Worm (Caenorhabditis elegans) whole organism, L1 larva: ENCODE measurements around the gene nfyc-1.

ENCODE experiments used
- C16A3.4 ChIP-seq: fragments of 150-350 bp; optimal IDR thresholded peaks from 2 replicates; lab custom pipeline; 2014; ENCODE audit warnings: missing biosample characterization, missing genetic modification characterization
- F16B12.6 ChIP-seq: fragments of 150-350 bp; optimal IDR thresholded peaks from 2 replicates; lab custom pipeline; 2014; ENCODE audit warnings: missing biosample characterization, missing genetic modification characterization
- aha-1 ChIP-seq: fragments of 150-350 bp; optimal IDR thresholded peaks from 2 replicates; lab custom pipeline; 2014; ENCODE audit warnings: missing biosample characterization, missing genetic modification characterization
- aly-2 ChIP-seq: fragments of 150-350 bp; optimal IDR thresholded peaks from 2 replicates; lab custom pipeline; 2014; ENCODE audit warnings: missing biosample characterization, missing genetic modification characterization
- ama-1 ChIP-seq: fragments of 150-350 bp; optimal IDR thresholded peaks from 2 replicates; lab custom pipeline; 2014
- blmp-1 ChIP-seq: fragments of 150-350 bp; optimal IDR thresholded peaks from 2 replicates; lab custom pipeline; 2014; ENCODE audit warnings: missing biosample characterization, missing genetic modification characterization
- ceh-63 ChIP-seq: fragments of 200-800 bp; sonication (Bioruptor generic); optimal IDR thresholded peaks from 2 replicates; lab custom pipeline; 2018; ENCODE audit warnings: mild to moderate bottlenecking, missing genetic modification characterization, missing compliant biosample characterization
- ceh-8 ChIP-seq: fragments of 200-800 bp; sonication (Bioruptor generic); optimal IDR thresholded peaks from 2 replicates; lab custom pipeline; 2018; ENCODE audit warnings: mild to moderate bottlenecking, missing genetic modification characterization, moderate library complexity, missing compliant biosample characterization
- ceh-82 ChIP-seq, 3 experiments: fragments of 150-350 bp in 1 of 3; sonication (generic microtip) in 2 of 3; optimal IDR thresholded peaks; 2 replicates each; lab custom pipeline; 2014 to 2017; ENCODE audit warnings: missing biosample characterization in 3 of 3, missing genetic modification characterization in 3 of 3
- dsc-1 ChIP-seq: sonication (generic microtip); optimal IDR thresholded peaks from 2 replicates; lab custom pipeline; 2016; ENCODE audit warnings: mild to moderate bottlenecking, missing genetic modification characterization, missing compliant biosample characterization
- efl-1 ChIP-seq, 4 experiments: fragments of 150-350 bp; optimal IDR thresholded peaks in 3 of 4; peaks in 1 of 4; 1 replicate in 1 of 4; 2 replicates in 3 of 4; lab custom pipeline; 2014; ENCODE audit warnings: missing biosample characterization in 2 of 4, missing genetic modification characterization in 2 of 4, missing genetic modification reagents in 2 of 4
- egl-13 ChIP-seq: sonication (generic microtip); optimal IDR thresholded peaks from 2 replicates; lab custom pipeline; 2016; ENCODE audit warnings: missing genotype, missing genetic modification reagents, missing genetic modification characterization, missing compliant biosample characterization
- egl-27 ChIP-seq, 2 experiments: fragments of 150-350 bp in 1 of 2; sonication (generic microtip); optimal IDR thresholded peaks; 3 replicates each; lab custom pipeline; 2017 to 2018; ENCODE audit warnings: missing biosample characterization in 2 of 2, missing genetic modification characterization in 2 of 2, missing genetic modification reagents in 2 of 2
- elt-3 ChIP-seq, 6 experiments: fragments of 150-350 bp in 1 of 6; sonication (generic microtip); optimal IDR thresholded peaks; 2 replicates each; lab custom pipeline; 2017 to 2018; ENCODE audit warnings: missing biosample characterization in 6 of 6, missing genetic modification characterization in 6 of 6, inconsistent platforms in 1 of 6
- fkh-4 ChIP-seq: sonication (generic microtip); optimal IDR thresholded peaks from 2 replicates; lab custom pipeline; 2016; ENCODE audit warnings: missing compliant biosample characterization, missing genetic modification characterization, borderline replicate concordance
- fkh-8 ChIP-seq: sonication (generic microtip); optimal IDR thresholded peaks from 2 replicates; lab custom pipeline; 2016; ENCODE audit warnings: mild to moderate bottlenecking, missing genetic modification characterization, missing compliant biosample characterization
- fos-1 ChIP-seq: fragments of 150-350 bp; optimal IDR thresholded peaks from 2 replicates; lab custom pipeline; 2014; ENCODE audit warnings: missing biosample characterization, missing genetic modification characterization
- grh-1 ChIP-seq: fragments of 200-800 bp; sonication (Bioruptor generic); IDR thresholded peaks from 2 replicates; pipeline ENCODE4 v1.3.6; 2022; ENCODE audit warnings: missing genetic modification reagents, missing genetic modification characterization, missing compliant biosample characterization
- hpl-2 ChIP-seq: fragments of 150-350 bp; optimal IDR thresholded peaks from 2 replicates; lab custom pipeline; 2014; ENCODE audit warnings: missing biosample characterization, missing genetic modification reagents, missing genetic modification characterization
- irx-1 ChIP-seq: sonication (generic microtip); optimal IDR thresholded peaks from 2 replicates; lab custom pipeline; 2016; ENCODE audit warnings: missing genetic modification characterization, missing compliant biosample characterization
- lin-15B ChIP-seq: fragments of 150-350 bp; sonication (generic microtip); optimal IDR thresholded peaks from 3 replicates; lab custom pipeline; 2014; ENCODE audit warnings: missing biosample characterization, missing genetic modification characterization
- lin-35 ChIP-seq, 2 experiments: fragments of 150-350 bp; optimal IDR thresholded peaks; 2 replicates each; lab custom pipeline; 2014; ENCODE audit warnings: missing biosample characterization in 2 of 2, missing genetic modification characterization in 2 of 2, missing genetic modification reagents in 2 of 2
- lin-39 ChIP-seq: fragments of 150-350 bp; optimal IDR thresholded peaks from 2 replicates; lab custom pipeline; 2014; ENCODE audit warnings: missing biosample characterization, missing genetic modification reagents, missing genetic modification characterization
- lir-3 ChIP-seq: sonication (generic microtip); optimal IDR thresholded peaks from 2 replicates; lab custom pipeline; 2016; ENCODE audit warnings: mild to moderate bottlenecking, missing genetic modification characterization, moderate library complexity, missing compliant biosample characterization; ENCODE audit not compliant: poor library complexity
- lsy-2 ChIP-seq, 2 experiments: fragments of 150-350 bp; optimal IDR thresholded peaks; 2 replicates each; lab custom pipeline; 2014; ENCODE audit warnings: missing biosample characterization in 2 of 2, missing genetic modification characterization in 2 of 2
- mdl-1 ChIP-seq, 2 experiments: fragments of 150-350 bp; optimal IDR thresholded peaks; 2 replicates each; lab custom pipeline; 2014 to 2017; ENCODE audit warnings: missing biosample characterization in 2 of 2, missing genetic modification characterization in 2 of 2, inconsistent platforms in 1 of 2
- nhr-11 ChIP-seq: fragments of 150-350 bp; optimal IDR thresholded peaks from 2 replicates; lab custom pipeline; 2014; ENCODE audit warnings: missing biosample characterization, missing genetic modification characterization
- nhr-19 ChIP-seq: fragments of 200-800 bp; sonication (Bioruptor generic); conservative IDR thresholded peaks from 2 replicates; pipeline ENCODE4 v1.3.6; 2022; ENCODE audit warnings: missing genetic modification characterization, missing compliant biosample characterization
- nhr-20 ChIP-seq: sonication (generic microtip); optimal IDR thresholded peaks from 2 replicates; lab custom pipeline; 2016; ENCODE audit warnings: mild to moderate bottlenecking, missing genetic modification characterization, missing compliant biosample characterization
- nhr-237 ChIP-seq: fragments of 150-350 bp; optimal IDR thresholded peaks from 2 replicates; lab custom pipeline; 2014; ENCODE audit warnings: missing biosample characterization, missing genetic modification characterization
- nhr-28 ChIP-seq: fragments of 150-350 bp; optimal IDR thresholded peaks from 2 replicates; lab custom pipeline; 2014; ENCODE audit warnings: missing biosample characterization, missing genetic modification characterization
- nhr-47 ChIP-seq: sonication (generic microtip); optimal IDR thresholded peaks from 2 replicates; lab custom pipeline; 2016; ENCODE audit warnings: mild to moderate bottlenecking, missing genetic modification characterization, moderate library complexity, missing compliant biosample characterization
- nhr-71 ChIP-seq: sonication (generic microtip); optimal IDR thresholded peaks from 2 replicates; lab custom pipeline; 2016; ENCODE audit warnings: mild to moderate bottlenecking, missing genetic modification characterization, moderate library complexity, missing compliant biosample characterization
- nhr-76 ChIP-seq: sonication (generic microtip); optimal IDR thresholded peaks from 2 replicates; lab custom pipeline; 2017; ENCODE audit warnings: missing biosample characterization, missing genetic modification characterization
- nhr-90 ChIP-seq: sonication (generic microtip); optimal IDR thresholded peaks from 2 replicates; lab custom pipeline; 2016; ENCODE audit warnings: mild to moderate bottlenecking, missing genetic modification characterization, missing compliant biosample characterization; ENCODE audit not compliant: poor library complexity
- pag-3 ChIP-seq: sonication (generic microtip); optimal IDR thresholded peaks from 2 replicates; lab custom pipeline; 2017; ENCODE audit warnings: missing genetic modification characterization, mild to moderate bottlenecking, missing compliant biosample characterization, antibody characterized with exemption, borderline replicate concordance; ENCODE audit not compliant: insufficient read depth
- pax-3 ChIP-seq: fragments of 200-800 bp; sonication (Bioruptor generic); optimal IDR thresholded peaks from 2 replicates; lab custom pipeline; 2018; ENCODE audit warnings: mild to moderate bottlenecking, missing genetic modification characterization, moderate library complexity, missing compliant biosample characterization
- skn-1 ChIP-seq: fragments of 150-350 bp; optimal IDR thresholded peaks from 2 replicates; lab custom pipeline; 2014; ENCODE audit warnings: missing biosample characterization, missing genetic modification characterization
- sptf-1 ChIP-seq: fragments of 150-350 bp; optimal IDR thresholded peaks from 2 replicates; lab custom pipeline; 2014; ENCODE audit warnings: missing biosample characterization, missing genetic modification characterization
- sup-37 ChIP-seq: fragments of 200-800 bp; sonication (Bioruptor generic); optimal IDR thresholded peaks from 2 replicates; lab custom pipeline; 2018; ENCODE audit warnings: mild to moderate bottlenecking, missing genetic modification characterization, missing compliant biosample characterization
- swsn-7 ChIP-seq: sonication (generic microtip); optimal IDR thresholded peaks from 2 replicates; lab custom pipeline; 2016; ENCODE audit warnings: missing genetic modification characterization, missing compliant biosample characterization
- tbx-2 ChIP-seq: sonication (generic microtip); optimal IDR thresholded peaks from 2 replicates; lab custom pipeline; 2016; ENCODE audit warnings: missing genetic modification characterization, missing compliant biosample characterization
- unc-30 ChIP-seq: sonication (generic microtip); optimal IDR thresholded peaks from 2 replicates; lab custom pipeline; 2017; ENCODE audit warnings: missing biosample characterization, missing genetic modification characterization
- unc-62 ChIP-seq: fragments of 150-350 bp; optimal IDR thresholded peaks from 2 replicates; lab custom pipeline; 2014; ENCODE audit warnings: missing biosample characterization, missing genetic modification reagents, missing genetic modification characterization
- unc-86 ChIP-seq: sonication (generic microtip); optimal IDR thresholded peaks from 2 replicates; lab custom pipeline; 2016; ENCODE audit warnings: missing genetic modification characterization, missing compliant biosample characterization
- unc-98 ChIP-seq: fragments of 200-800 bp; sonication (Bioruptor generic); IDR thresholded peaks from 2 replicates; pipeline ENCODE4 v1.3.6; 2022; ENCODE audit warnings: missing genetic modification characterization, missing compliant biosample characterization
- zip-4 ChIP-seq: fragments of 200-800 bp; sonication (Bioruptor generic); optimal IDR thresholded peaks from 2 replicates; lab custom pipeline; 2018; ENCODE audit warnings: mild to moderate bottlenecking, missing genetic modification characterization, moderate library complexity, missing compliant biosample characterization
- ztf-11 ChIP-seq, 2 experiments: sonication (generic microtip); optimal IDR thresholded peaks; 2 replicates each; lab custom pipeline; 2016 to 2017; ENCODE audit warnings: missing genetic modification characterization in 2 of 2, missing biosample characterization in 1 of 2, missing compliant biosample characterization in 1 of 2

nfyc-1 gene

DNA sequence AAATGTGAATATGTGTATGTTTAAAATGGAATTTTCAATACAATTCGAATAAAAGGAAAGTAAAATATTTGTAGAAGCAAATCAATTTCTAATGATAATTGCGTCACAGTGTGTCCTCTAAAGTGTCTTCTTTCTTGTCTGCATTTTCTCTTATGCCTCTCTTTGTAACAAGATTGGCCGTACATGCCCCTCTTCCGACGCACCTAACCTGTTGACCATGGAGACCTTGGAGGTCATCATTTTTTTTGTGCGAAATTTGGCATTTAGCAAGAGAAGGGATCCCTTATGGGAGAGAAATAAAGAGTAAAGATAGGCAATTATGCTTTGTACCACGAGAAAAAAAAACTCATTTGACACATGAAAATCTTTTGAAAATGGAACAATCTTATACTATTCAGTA lies 15.4 kb upstream of the nfyc-1 start, which contains the start of gene F23F1.4 (continued):
- TF ChIP-seq zip-4 (no peak), irx-1 (tag; lab: Kevin White, UChicago) (peak; percentile 13), blmp-1 (peak; percentile 49), ceh-63 (GFP tag; lab: Kevin White, UChicago) (no peak), ceh-82 (tag; optimal IDR thresholded peaks at IDR 0.05; lab: Kevin White, UChicago) (no peak), pax-3 (tag; lab: Kevin White, UChicago) (no peak), elt-3 (tag; optimal IDR thresholded peaks at IDR 0.05; lab: Kevin White, UChicago) (no peak), nhr-90 (tag; lab: Kevin White, UChicago) (no peak), lin-15B (tag; lab: Kevin White, UChicago) (no peak), nhr-20 (tag; lab: Kevin White, UChicago) (no peak)

DNA sequence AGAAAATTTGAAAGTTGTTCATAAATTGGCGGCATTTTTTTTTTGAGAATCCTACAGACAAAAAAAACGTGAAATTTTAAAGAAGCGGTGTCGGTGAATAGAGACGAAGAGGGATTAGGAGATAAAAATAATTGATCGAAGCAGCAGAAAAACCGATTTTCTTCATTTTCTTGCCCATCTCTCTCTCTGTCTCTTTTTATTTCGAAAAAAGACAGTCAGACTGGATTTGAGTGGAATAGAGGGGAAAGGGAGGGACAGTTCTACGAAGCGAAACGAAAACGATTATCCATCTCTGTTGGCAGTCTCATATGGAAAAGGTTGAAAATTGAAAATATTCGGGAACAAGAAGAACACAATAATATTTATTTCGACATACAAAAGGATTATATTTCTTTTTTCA lies 14.1 kb upstream of the nfyc-1 start:
- peak; percentile 61 for TF ChIP-seq blmp-1
- no peak for TF ChIP-seq dsc-1

DNA sequence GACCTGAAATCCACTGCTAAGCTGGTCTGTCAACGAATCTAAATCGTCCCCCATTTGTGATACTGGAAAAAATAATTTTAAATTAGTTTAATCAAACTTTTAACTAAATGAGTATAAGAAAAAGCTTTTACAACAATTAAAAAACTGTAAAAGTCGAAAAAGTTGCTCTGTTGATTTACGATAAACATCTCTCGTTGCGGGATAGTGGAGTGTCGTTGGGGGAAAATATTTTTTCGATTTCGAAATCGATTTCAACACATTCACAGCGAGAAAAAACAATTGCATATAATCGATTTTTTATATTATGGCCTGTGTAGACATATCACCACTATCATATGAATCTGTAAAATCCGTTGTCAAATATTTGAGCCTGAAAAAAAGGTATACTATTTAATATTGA lies 12.2 kb upstream of the nfyc-1 start, which contains the start of the genes F23F1.5 and fbxc-54:
Gene F23F1.5, minus strand, starts transcription at position 64 of the 400 bp plus-strand sequence.
Gene fbxc-54, plus strand, starts transcription at position 199 of the 400 bp plus-strand sequence.
- TF ChIP-seq lin-35 (GFP tag; optimal IDR thresholded peaks at IDR 0.05; lab: Kevin White, UChicago): peak; percentile 16 to 55
- TF ChIP-seq nhr-28: no peak
- no peak for TF ChIP-seq lir-3 (tag; lab: Kevin White, UChicago)
- TF ChIP-seq unc-30 (tag; lab: Kevin White, UChicago): no peak
- TF ChIP-seq lin-39 (tag; lab: Kevin White, UChicago): no peak
- no peak for TF ChIP-seq unc-62
- peak in 1 of 2 experiments; percentile 74 for TF ChIP-seq lsy-2 (tag; optimal IDR thresholded peaks at IDR 0.05; lab: Kevin White, UChicago)
- TF ChIP-seq F16B12.6 (tag; lab: Kevin White, UChicago): peak; percentile 17
- TF ChIP-seq efl-1 (optimal IDR thresholded peaks at IDR 0.05; lab: Kevin White, UChicago): peak; percentile 29 to 51
- peak; percentile 44 to 77 for TF ChIP-seq efl-1 (GFP tag; optimal IDR thresholded peaks at IDR 0.05 in 1 of 2; lab: Kevin White, UChicago)
- TF ChIP-seq nhr-47 (tag; lab: Kevin White, UChicago): peak; percentile 2
- no peak for TF ChIP-seq ceh-8
- no peak for TF ChIP-seq nhr-11 (tag; lab: Kevin White, UChicago)
- TF ChIP-seq nhr-71 (tag; lab: Kevin White, UChicago): no peak
- TF ChIP-seq fkh-8 (tag; lab: Kevin White, UChicago): no peak
- TF ChIP-seq C16A3.4: peak; percentile 46
- no peak for TF ChIP-seq grh-1
- TF ChIP-seq egl-13 (tag; lab: Kevin White, UChicago): no peak
- TF ChIP-seq tbx-2 (tag; lab: Kevin White, UChicago): no peak
- TF ChIP-seq egl-27 (tag; optimal IDR thresholded peaks at IDR 0.05; lab: Kevin White, UChicago): no peak
- no peak for TF ChIP-seq irx-1 (tag; lab: Kevin White, UChicago)
- TF ChIP-seq pag-3 (tag; lab: Kevin White, UChicago): no peak
- TF ChIP-seq unc-98 (GFP tag; lab: Robert Waterston, UW): no peak
- no peak for TF ChIP-seq aly-2 (tag; lab: Kevin White, UChicago)
- no peak for TF ChIP-seq fos-1 (tag; lab: Kevin White, UChicago)
- TF ChIP-seq hpl-2 (GFP tag; lab: Kevin White, UChicago): no peak
- TF ChIP-seq sup-37 (GFP tag; lab: Kevin White, UChicago): no peak
- TF ChIP-seq ztf-11 (tag; optimal IDR thresholded peaks at IDR 0.05; lab: Kevin White, UChicago): no peak
- TF ChIP-seq nhr-76: no peak
- TF ChIP-seq ceh-82 (tag; optimal IDR thresholded peaks at IDR 0.05; lab: Kevin White, UChicago): peak in 1 of 3 experiments; percentile 57
- no peak for TF ChIP-seq fkh-4
- TF ChIP-seq nhr-237 (tag; lab: Kevin White, UChicago): no peak
- no peak for TF ChIP-seq sptf-1
- TF ChIP-seq mdl-1 (tag; optimal IDR thresholded peaks at IDR 0.05; lab: Kevin White, UChicago): no peak
- peak; percentile 89 for TF ChIP-seq skn-1 (tag; lab: Kevin White, UChicago)
- no peak for TF ChIP-seq nhr-19 (GFP tag; lab: Robert Waterston, UW)
- TF ChIP-seq dsc-1: no peak
- no peak for TF ChIP-seq ama-1 (lab: Kevin White, UChicago)
- no peak for TF ChIP-seq unc-86 (tag; lab: Kevin White, UChicago)
- TF ChIP-seq elt-3 (tag; optimal IDR thresholded peaks at IDR 0.05; lab: Kevin White, UChicago): no peak
- TF ChIP-seq swsn-7 (tag; lab: Kevin White, UChicago): no peak
- TF ChIP-seq zip-4: peak; percentile 43
- TF ChIP-seq aha-1 (tag; lab: Kevin White, UChicago): no peak
